Fruit fly (Drosophila melanogaster) whole organism, embryonic: ENCODE measurements around the gene dbe.

ENCODE experiments used
- CG10366 ChIP-seq: fragments of 200-800 bp; sonication (Bioruptor generic); IDR thresholded peaks from 2 replicates; pipeline ENCODE4 v1.3.6; 2022; ENCODE audit warnings: missing biosample characterization, missing genetic modification characterization
- CG10431 ChIP-seq: fragments of 200-800 bp; sonication (Bioruptor generic); optimal IDR thresholded peaks from 3 replicates; lab custom pipeline; 2018; ENCODE audit warnings: missing biosample characterization, mild to moderate bottlenecking, missing genetic modification characterization
- CG11695 ChIP-seq: fragments of 200-800 bp; sonication (Bioruptor generic); IDR thresholded peaks from 3 replicates; pipeline ENCODE4 v1.3.6; 2022; ENCODE audit warnings: missing biosample characterization, missing genetic modification characterization
- CG12155 ChIP-seq: fragments of 200-800 bp; sonication (Bioruptor generic); optimal IDR thresholded peaks from 3 replicates; lab custom pipeline; 2016; ENCODE audit warnings: missing biosample characterization, missing genetic modification characterization
- CG15011 ChIP-seq: fragments of 200-800 bp; sonication (Bioruptor generic); optimal IDR thresholded peaks from 3 replicates; lab custom pipeline; 2018; ENCODE audit warnings: missing biosample characterization, mild to moderate bottlenecking, missing genetic modification characterization
- CG15073 ChIP-seq: fragments of 200-800 bp; sonication (Bioruptor generic); optimal IDR thresholded peaks from 2 replicates; lab custom pipeline; 2016; ENCODE audit warnings: missing biosample characterization, missing genetic modification characterization
- CG17186 ChIP-seq: fragments of 200-800 bp; sonication (Bioruptor generic); optimal IDR thresholded peaks from 3 replicates; lab custom pipeline; 2017; ENCODE audit warnings: missing biosample characterization, missing genetic modification reagents, missing genetic modification characterization
- CG17912 ChIP-seq: fragments of 200-800 bp; sonication (Bioruptor generic); optimal IDR thresholded peaks from 2 replicates; lab custom pipeline; 2018; ENCODE audit warnings: missing biosample characterization, mild to moderate bottlenecking, missing genetic modification characterization
- CG1792 ChIP-seq: fragments of 200-800 bp; sonication (Bioruptor generic); optimal IDR thresholded peaks from 2 replicates; lab custom pipeline; 2016; ENCODE audit warnings: missing biosample characterization, missing genetic modification characterization
- CG18599 ChIP-seq: fragments of 200-800 bp; sonication (Bioruptor generic); optimal IDR thresholded peaks from 3 replicates; lab custom pipeline; 2017; ENCODE audit warnings: missing biosample characterization, missing genetic modification characterization, mild to moderate bottlenecking, moderate library complexity, missing genetic modification reagents
- CG2199 ChIP-seq: fragments of 200-800 bp; sonication (Bioruptor generic); IDR thresholded peaks from 3 replicates; pipeline ENCODE4 v1.3.6; 2022; ENCODE audit warnings: missing biosample characterization, missing genetic modification characterization
- CG30020 ChIP-seq: fragments of 200-800 bp; optimal IDR thresholded peaks from 2 replicates; lab custom pipeline; 2019; ENCODE audit warnings: missing biosample characterization, mild to moderate bottlenecking, missing genetic modification characterization, moderate library complexity
- CG34376 ChIP-seq: fragments of 200-800 bp; sonication (Bioruptor generic); optimal IDR thresholded peaks from 2 replicates; lab custom pipeline; 2018; ENCODE audit warnings: missing biosample characterization, mild to moderate bottlenecking, missing genetic modification characterization
- CG3847 ChIP-seq: fragments of 200-800 bp; sonication (Bioruptor generic); IDR thresholded peaks from 2 replicates; pipeline ENCODE4 v1.3.6; 2022; ENCODE audit warnings: missing biosample characterization, missing genetic modification characterization
- CG42726 ChIP-seq: fragments of 200-800 bp; sonication (Bioruptor generic); IDR thresholded peaks from 2 replicates; pipeline ENCODE4 v1.3.6; 2022; ENCODE audit warnings: missing biosample characterization, missing genetic modification characterization; ENCODE audit not compliant: partially characterized antibody
- CG43689 ChIP-seq: fragments of 200-800 bp; sonication (Bioruptor generic); IDR thresholded peaks from 2 replicates; pipeline ENCODE4 v1.3.6; 2022; ENCODE audit warnings: missing biosample characterization, missing genetic modification characterization
- CG5180 ChIP-seq: fragments of 200-800 bp; sonication (Bioruptor generic); optimal IDR thresholded peaks from 3 replicates; lab custom pipeline; 2017; ENCODE audit warnings: missing biosample characterization, missing genetic modification characterization, mild to moderate bottlenecking, moderate library complexity, missing genetic modification reagents
- CG7786 ChIP-seq: fragments of 200-800 bp; sonication (Bioruptor generic); optimal IDR thresholded peaks from 2 replicates; lab custom pipeline; 2016; ENCODE audit warnings: missing biosample characterization, missing genetic modification characterization
- CG7839 ChIP-seq: fragments of 200-800 bp; sonication (Bioruptor generic); optimal IDR thresholded peaks from 3 replicates; lab custom pipeline; 2018; ENCODE audit warnings: missing biosample characterization, mild to moderate bottlenecking, missing genetic modification characterization, moderate library complexity
- CG9932 ChIP-seq: fragments of 200-800 bp; sonication (Bioruptor generic); IDR thresholded peaks from 2 replicates; pipeline ENCODE4 v1.3.6; 2022; ENCODE audit warnings: missing biosample characterization, missing genetic modification characterization
- Doc2 ChIP-seq: fragments of 200-800 bp; sonication (Bioruptor generic); IDR thresholded peaks from 2 replicates; pipeline ENCODE4 v1.3.6; 2022; ENCODE audit warnings: missing biosample characterization, missing genetic modification characterization
- Doc3 ChIP-seq: fragments of 200-800 bp; sonication (Bioruptor generic); IDR thresholded peaks from 3 replicates; pipeline ENCODE4 v1.3.6; 2022; ENCODE audit warnings: missing biosample characterization, missing genetic modification characterization; ENCODE audit not compliant: partially characterized antibody
- E2f2 ChIP-seq: fragments of 200-800 bp; sonication (Bioruptor generic); IDR thresholded peaks from 2 replicates; pipeline ENCODE4 v1.3.6; 2022; ENCODE audit warnings: missing biosample characterization, missing genetic modification characterization
- Eip74EF ChIP-seq, 2 experiments: fragments of 200-800 bp in 1 of 2; fragments of >200 bp in 1 of 2; sonication (Bioruptor generic) in 1 of 2; optimal IDR thresholded peaks; 2 replicates each; lab custom pipeline; 2017 to 2019; ENCODE audit warnings: missing biosample characterization in 2 of 2, missing genetic modification characterization in 2 of 2, mild to moderate bottlenecking in 1 of 2, moderate library complexity in 1 of 2
- HHEX ChIP-seq: fragments of 200-800 bp; sonication (Bioruptor generic); optimal IDR thresholded peaks from 3 replicates; lab custom pipeline; 2017; ENCODE audit warnings: missing biosample characterization, mild to moderate bottlenecking, missing genetic modification characterization, missing genetic modification reagents
- HLH54F ChIP-seq: fragments of 200-800 bp; sonication (Bioruptor generic); optimal IDR thresholded peaks from 3 replicates; lab custom pipeline; 2016; ENCODE audit warnings: missing biosample characterization, missing genetic modification characterization
- HLHmδ ChIP-seq: fragments of 200-800 bp; sonication (Bioruptor generic); optimal IDR thresholded peaks from 2 replicates; lab custom pipeline; 2018; ENCODE audit warnings: missing biosample characterization, mild to moderate bottlenecking, missing genetic modification characterization, moderate library complexity
- PHDP ChIP-seq: fragments of 200-800 bp; sonication (Bioruptor generic); optimal IDR thresholded peaks from 3 replicates; lab custom pipeline; 2018; ENCODE audit warnings: missing biosample characterization, mild to moderate bottlenecking, missing genetic modification characterization, moderate library complexity
- Ssrp ChIP-seq: fragments of 200-800 bp; sonication (Bioruptor generic); optimal IDR thresholded peaks from 2 replicates; lab custom pipeline; 2018; ENCODE audit warnings: missing biosample characterization, mild to moderate bottlenecking, missing genetic modification characterization, moderate library complexity
- caup ChIP-seq: fragments of 200-800 bp; sonication (Bioruptor generic); optimal IDR thresholded peaks from 3 replicates; lab custom pipeline; 2017; ENCODE audit warnings: missing biosample characterization, mild to moderate bottlenecking, missing genetic modification characterization, moderate library complexity; ENCODE audit not compliant: severe bottlenecking
- cwo ChIP-seq: fragments of 200-800 bp; sonication (Bioruptor generic); optimal IDR thresholded peaks from 3 replicates; lab custom pipeline; 2017; ENCODE audit warnings: missing biosample characterization, missing genetic modification characterization, mild to moderate bottlenecking, moderate library complexity, missing genetic modification reagents
- dimm ChIP-seq: fragments of 200-800 bp; sonication (Bioruptor generic); IDR thresholded peaks from 2 replicates; pipeline ENCODE4 v1.3.6; 2022; ENCODE audit warnings: missing biosample characterization, missing genetic modification characterization
- fru ChIP-seq: fragments of >200 bp; optimal IDR thresholded peaks from 2 replicates; lab custom pipeline; 2017
- hb ChIP-seq: fragments of 200-800 bp; sonication (Bioruptor generic); IDR thresholded peaks from 3 replicates; pipeline ENCODE4 v1.3.6; 2022; ENCODE audit warnings: missing biosample characterization, missing genetic modification characterization; ENCODE audit not compliant: partially characterized antibody
- ind ChIP-seq: fragments of 200-800 bp; sonication (Bioruptor generic); optimal IDR thresholded peaks from 3 replicates; lab custom pipeline; 2016; ENCODE audit warnings: missing biosample characterization, missing genetic modification characterization
- mld ChIP-seq: fragments of 200-800 bp; sonication (Bioruptor generic); IDR thresholded peaks from 3 replicates; pipeline ENCODE4 v1.3.6; 2022; ENCODE audit warnings: missing biosample characterization, missing genetic modification characterization; ENCODE audit not compliant: partially characterized antibody
- nau ChIP-seq: fragments of 200-800 bp; sonication (Bioruptor generic); optimal IDR thresholded peaks from 3 replicates; lab custom pipeline; 2017; ENCODE audit warnings: missing biosample characterization, mild to moderate bottlenecking, missing genetic modification characterization, missing genetic modification reagents
- otp ChIP-seq: fragments of 200-800 bp; sonication (Bioruptor generic); IDR thresholded peaks from 3 replicates; pipeline ENCODE4, ENCODE4 v1.3.6; 2022; ENCODE audit warnings: missing biosample characterization, missing genetic modification characterization
- phol ChIP-seq: fragments of 200-800 bp; sonication (Bioruptor generic); optimal IDR thresholded peaks from 3 replicates; lab custom pipeline; 2018; ENCODE audit warnings: missing biosample characterization, mild to moderate bottlenecking, missing genetic modification characterization, moderate library complexity
- pros ChIP-seq: fragments of 200-800 bp; sonication (Bioruptor generic); optimal IDR thresholded peaks from 3 replicates; lab custom pipeline; 2019; ENCODE audit warnings: missing biosample characterization, mild to moderate bottlenecking, missing genetic modification characterization, moderate library complexity
- psq ChIP-seq: fragments of 200-800 bp; sonication (Bioruptor generic); optimal IDR thresholded peaks from 2 replicates; lab custom pipeline; 2017; ENCODE audit warnings: missing biosample characterization, missing genetic modification characterization
- pum ChIP-seq: fragments of 200-800 bp; sonication (Bioruptor generic); optimal IDR thresholded peaks from 2 replicates; lab custom pipeline; 2016; ENCODE audit warnings: missing biosample characterization, missing genetic modification characterization
- pzg ChIP-seq: fragments of 200-800 bp; sonication (Bioruptor generic); optimal IDR thresholded peaks from 3 replicates; lab custom pipeline; 2018; ENCODE audit warnings: missing biosample characterization, mild to moderate bottlenecking, missing genetic modification characterization, moderate library complexity
- sens-2 ChIP-seq: fragments of 200-800 bp; sonication (Bioruptor generic); IDR thresholded peaks from 2 replicates; pipeline ENCODE4 v1.3.6; 2022; ENCODE audit warnings: missing biosample characterization, missing genetic modification characterization
- stc ChIP-seq: fragments of 200-800 bp; sonication (Bioruptor generic); IDR thresholded peaks from 2 replicates; pipeline ENCODE4 v1.3.6; 2022; ENCODE audit warnings: missing biosample characterization, missing genetic modification characterization
- tll ChIP-seq, 2 experiments: fragments of 200-800 bp in 1 of 2; fragments of >200 bp in 1 of 2; sonication (Bioruptor generic) in 1 of 2; optimal IDR thresholded peaks; 2 replicates each; lab custom pipeline; 2017 to 2019; ENCODE audit warnings: missing biosample characterization in 2 of 2, missing genetic modification characterization in 2 of 2, mild to moderate bottlenecking in 1 of 2, moderate library complexity in 1 of 2
- trem ChIP-seq: fragments of 200-800 bp; optimal IDR thresholded peaks from 3 replicates; lab custom pipeline; 2019; ENCODE audit warnings: missing biosample characterization, mild to moderate bottlenecking, missing genetic modification characterization, moderate library complexity
- ttk ChIP-seq: fragments of 200-800 bp; sonication (Bioruptor generic); IDR thresholded peaks from 2 replicates; pipeline ENCODE4 v2.1.2; 2022; ENCODE audit warnings: missing biosample characterization, missing genetic modification characterization
- yki ChIP-seq: fragments of >200 bp; optimal IDR thresholded peaks from 3 replicates; lab custom pipeline; 2018

Gene dbe

DNA sequence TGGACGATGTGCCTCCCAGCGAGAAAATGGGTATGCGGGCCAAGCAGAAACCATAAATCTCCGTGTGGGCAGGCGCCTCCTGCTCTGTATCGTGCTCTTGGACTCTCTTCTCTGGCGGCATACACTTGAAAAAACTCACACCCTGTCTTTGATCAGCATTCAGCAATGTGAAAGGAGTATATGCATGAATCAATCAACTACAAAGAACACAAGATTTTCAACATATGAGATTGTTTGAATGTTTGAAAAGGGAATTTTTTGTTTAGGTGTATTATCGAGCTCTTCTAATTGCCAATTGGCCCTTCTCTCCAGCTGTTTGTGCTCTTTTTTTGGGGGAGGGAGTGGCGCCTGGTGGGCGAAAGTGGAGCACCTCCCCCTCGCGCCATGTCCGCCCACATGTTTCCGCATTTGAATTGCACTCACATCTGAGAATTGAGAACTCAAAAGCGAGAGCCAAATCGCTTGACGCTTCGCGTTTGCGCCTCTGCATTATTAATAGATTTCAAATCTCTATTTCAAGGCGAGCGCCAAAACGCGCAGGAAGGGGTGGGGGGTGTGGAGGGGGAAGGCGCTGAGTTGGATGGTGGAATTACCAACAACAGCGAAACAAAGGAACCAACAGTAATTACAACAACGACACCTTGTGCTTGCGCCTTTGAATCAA lies 24.2 kb downstream of the dbe start (continued):
- TF ChIP-seq caup (GFP tag; lab: Kevin White, UChicago) (peak; percentile 82), CG43689 (GFP tag; lab: Robert Waterston, UW) (peak; percentile 76), CG9932 (GFP tag; lab: Robert Waterston, UW) (peak; percentile 91), psq (peak; percentile 53), stc (GFP tag; lab: Robert Waterston, UW) (peak; percentile 88), Eip74EF (GFP tag; optimal IDR thresholded peaks at IDR 0.05; lab: Kevin White, UChicago) (peak in 1 of 2 experiments; percentile 82), CG1792 (peak; percentile 87), CG7839 (tag; lab: Kevin White, UChicago) (peak; percentile 90), pzg (GFP tag; lab: Kevin White, UChicago) (peak; percentile 6), dimm (GFP tag; lab: Robert Waterston, UW) (peak; percentile 84), Doc3 (GFP tag; lab: Robert Waterston, UW) (no peak), CG30020 (tag; lab: Kevin White, UChicago) (peak; percentile 2), CG15011 (GFP tag; lab: Kevin White, UChicago) (peak; percentile 59), mld (no peak), CG17912 (GFP tag; lab: Kevin White, UChicago) (peak; percentile 7), CG18599 (GFP tag; lab: Kevin White, UChicago) (peak; percentile 91), CG7786 (peak; percentile 90), trem (peak; percentile 40), CG17186 (GFP tag; lab: Kevin White, UChicago) (peak; percentile 54), nau (GFP tag; lab: Kevin White, UChicago) (peak; percentile 90), otp (GFP tag; lab: Robert Waterston, UW) (peak; percentile 85), ind (GFP tag; lab: Kevin White, UChicago) (peak; percentile 89), cwo (GFP tag; lab: Kevin White, UChicago) (peak; percentile 83), phol (peak; percentile 83), CG15073 (peak; percentile 8), HLH54F (GFP tag; lab: Kevin White, UChicago) (peak; percentile 82), CG10366 (peak; percentile 92), Doc2 (GFP tag; lab: Robert Waterston, UW) (0 out of 2 replicates have a peak, but pooled peaks have one; percentile 40), HLHmδ (GFP tag; lab: Kevin White, UChicago) (no peak), yki (lab: Kevin White, UChicago) (no peak), CG11695 (GFP tag; lab: Robert Waterston, UW) (peak; percentile 83), hb (no peak), CG5180 (GFP tag; lab: Kevin White, UChicago) (peak; percentile 77), CG3847 (GFP tag; lab: Robert Waterston, UW) (peak; percentile 83), pros (GFP tag; lab: Kevin White, UChicago) (no peak), E2f2 (GFP tag; lab: Robert Waterston, UW) (peak; percentile 69), CG10431 (GFP tag; lab: Kevin White, UChicago) (peak; percentile 40), sens-2 (GFP tag; lab: Robert Waterston, UW) (peak; percentile 87), CG2199 (GFP tag; lab: Robert Waterston, UW) (peak; percentile 65; the same call in 2 of the 3 replicates), ttk (GFP tag; lab: Robert Waterston, UW) (peak; percentile 86), HHEX (GFP tag; lab: Kevin White, UChicago) (peak; percentile 90), CG12155 (GFP tag; lab: Kevin White, UChicago) (peak; percentile 79), CG42726 (GFP tag; lab: Robert Waterston, UW) (no peak), PHDP (tag; lab: Kevin White, UChicago) (peak; percentile 88), tll (GFP tag; optimal IDR thresholded peaks at IDR 0.05; lab: Kevin White, UChicago) (no peak), pum (GFP tag; lab: Kevin White, UChicago) (peak; percentile 83), fru (lab: Kevin White, UChicago) (no peak), CG34376 (GFP tag; lab: Kevin White, UChicago) (peak; percentile 67), Ssrp (tag; lab: Kevin White, UChicago) (peak; percentile 80)
